Fruit fly (Drosophila melanogaster) whole organism, embryonic: Measurements from ENCODE around the gene Pits.

ENCODE experiments used
- Asciz ChIP-seq: fragments of 200-800 bp; sonication (Bioruptor generic); optimal IDR thresholded peaks from 2 replicates; lab custom pipeline; 2017; ENCODE audit warnings: missing biosample characterization, mild to moderate bottlenecking, missing genetic modification characterization, missing genetic modification reagents
- B-H2 ChIP-seq: fragments of 200-800 bp; sonication (Bioruptor generic); optimal IDR thresholded peaks from 2 replicates; lab custom pipeline; 2018; ENCODE audit warnings: missing biosample characterization, mild to moderate bottlenecking, missing genetic modification characterization
- CG10565 ChIP-seq: fragments of 200-800 bp; sonication (Bioruptor generic); optimal IDR thresholded peaks from 3 replicates; lab custom pipeline; 2016; ENCODE audit warnings: missing biosample characterization, mild to moderate bottlenecking, missing genetic modification characterization
- CG10959 ChIP-seq: fragments of 200-800 bp; sonication (Bioruptor generic); IDR thresholded peaks from 2 replicates; pipeline ENCODE4 v1.3.6; 2022; ENCODE audit warnings: missing biosample characterization, missing genetic modification characterization
- CG11093 ChIP-seq: fragments of 200-800 bp; sonication (Bioruptor generic); IDR thresholded peaks from 3 replicates; pipeline ENCODE4 v1.3.6; 2022; ENCODE audit warnings: missing biosample characterization, missing genetic modification characterization
- CG12942 ChIP-seq: fragments of 200-800 bp; sonication (Bioruptor generic); optimal IDR thresholded peaks from 3 replicates; lab custom pipeline; 2016; ENCODE audit warnings: missing biosample characterization, missing genetic modification characterization
- CG15696 ChIP-seq: fragments of 200-800 bp; sonication (Bioruptor generic); optimal IDR thresholded peaks from 2 replicates; lab custom pipeline; 2019; ENCODE audit warnings: missing biosample characterization, mild to moderate bottlenecking, missing genetic modification characterization, moderate library complexity
- CG1832 ChIP-seq: fragments of 200-800 bp; sonication (Bioruptor generic); optimal IDR thresholded peaks from 2 replicates; lab custom pipeline; 2017; ENCODE audit warnings: missing biosample characterization, mild to moderate bottlenecking, missing genetic modification characterization, inconsistent platforms
- CG18599 ChIP-seq: fragments of 200-800 bp; sonication (Bioruptor generic); optimal IDR thresholded peaks from 3 replicates; lab custom pipeline; 2017; ENCODE audit warnings: missing biosample characterization, missing genetic modification characterization, mild to moderate bottlenecking, moderate library complexity, missing genetic modification reagents
- CG18764 ChIP-seq: fragments of 200-800 bp; sonication (Bioruptor generic); optimal IDR thresholded peaks from 3 replicates; lab custom pipeline; 2016; ENCODE audit warnings: missing biosample characterization, missing genetic modification characterization
- CG30403 ChIP-seq: fragments of 200-800 bp; sonication (Bioruptor generic); optimal IDR thresholded peaks from 3 replicates; lab custom pipeline; 2016; ENCODE audit warnings: missing biosample characterization, missing genetic modification characterization
- CG34224 ChIP-seq: fragments of 200-800 bp; sonication (Bioruptor generic); IDR thresholded peaks from 3 replicates; pipeline ENCODE4 v1.3.6; 2022; ENCODE audit warnings: missing biosample characterization, missing genetic modification characterization; ENCODE audit not compliant: partially characterized antibody
- CG3726 ChIP-seq: fragments of 200-800 bp; sonication (Bioruptor generic); IDR thresholded peaks from 3 replicates; pipeline ENCODE4, ENCODE4 v1.3.6; 2022; ENCODE audit warnings: missing biosample characterization, missing genetic modification characterization
- CG4328 ChIP-seq: fragments of 200-800 bp; sonication (Bioruptor generic); optimal IDR thresholded peaks from 3 replicates; lab custom pipeline; 2017; ENCODE audit warnings: missing biosample characterization, missing genetic modification reagents, missing genetic modification characterization
- CG4617 ChIP-seq: fragments of 200-800 bp; sonication (Bioruptor generic); optimal IDR thresholded peaks from 3 replicates; lab custom pipeline; 2016; ENCODE audit warnings: missing biosample characterization, missing genetic modification characterization, borderline replicate concordance
- CG6254 ChIP-seq: fragments of 200-800 bp; sonication (Bioruptor generic); optimal IDR thresholded peaks from 3 replicates; lab custom pipeline; 2017; ENCODE audit warnings: mild to moderate bottlenecking, missing biosample characterization, missing genetic modification reagents, missing genetic modification characterization
- CG6683 ChIP-seq: fragments of 200-800 bp; sonication (Bioruptor generic); optimal IDR thresholded peaks from 2 replicates; lab custom pipeline; 2017; ENCODE audit warnings: missing biosample characterization, mild to moderate bottlenecking, missing genetic modification characterization, missing genetic modification reagents
- CG7357 ChIP-seq: fragments of 200-800 bp; sonication (Bioruptor generic); IDR thresholded peaks from 3 replicates; pipeline ENCODE4 v1.3.6; 2022; ENCODE audit warnings: missing biosample characterization, missing genetic modification characterization
- CG9932 ChIP-seq: fragments of 200-800 bp; sonication (Bioruptor generic); IDR thresholded peaks from 2 replicates; pipeline ENCODE4 v1.3.6; 2022; ENCODE audit warnings: missing biosample characterization, missing genetic modification characterization
- CoRest ChIP-seq: fragments of 200-800 bp; sonication (Bioruptor generic); optimal IDR thresholded peaks from 3 replicates; lab custom pipeline; 2018; ENCODE audit warnings: missing biosample characterization, mild to moderate bottlenecking, missing genetic modification characterization, moderate library complexity
- CrebB ChIP-seq: fragments of 200-800 bp; sonication (Bioruptor generic); optimal IDR thresholded peaks from 3 replicates; lab custom pipeline; 2018; ENCODE audit warnings: missing biosample characterization, mild to moderate bottlenecking, missing genetic modification characterization
- D19A ChIP-seq: fragments of 200-800 bp; optimal IDR thresholded peaks from 3 replicates; lab custom pipeline; 2019; ENCODE audit warnings: missing biosample characterization, mild to moderate bottlenecking, missing genetic modification characterization, moderate library complexity
- Dip3 ChIP-seq: fragments of 200-800 bp; sonication (Bioruptor generic); optimal IDR thresholded peaks from 3 replicates; lab custom pipeline; 2016; ENCODE audit warnings: missing biosample characterization, missing genetic modification characterization
- E2f2 ChIP-seq: fragments of 200-800 bp; sonication (Bioruptor generic); IDR thresholded peaks from 2 replicates; pipeline ENCODE4 v1.3.6; 2022; ENCODE audit warnings: missing biosample characterization, missing genetic modification characterization
- Fer1 ChIP-seq: fragments of 200-800 bp; sonication (Bioruptor generic); optimal IDR thresholded peaks from 2 replicates; lab custom pipeline; 2017; ENCODE audit warnings: missing biosample characterization, mild to moderate bottlenecking, missing genetic modification characterization
- Fer3 ChIP-seq: fragments of 200-800 bp; sonication (Bioruptor generic); optimal IDR thresholded peaks from 2 replicates; lab custom pipeline; 2018; ENCODE audit warnings: missing biosample characterization, mild to moderate bottlenecking, missing genetic modification characterization, moderate library complexity
- Jarid2 ChIP-seq: fragments of 200-800 bp; sonication (Bioruptor generic); optimal IDR thresholded peaks from 3 replicates; lab custom pipeline; 2017; ENCODE audit warnings: mild to moderate bottlenecking, missing biosample characterization, missing genetic modification reagents, missing genetic modification characterization
- Lpt ChIP-seq: fragments of >200 bp; optimal IDR thresholded peaks from 2 replicates; lab custom pipeline; 2018; ENCODE audit warnings: missing biosample characterization, missing genetic modification characterization
- NC2β ChIP-seq: fragments of 200-800 bp; sonication (Bioruptor generic); optimal IDR thresholded peaks from 2 replicates; lab custom pipeline; 2016; ENCODE audit warnings: missing biosample characterization, missing genetic modification characterization
- Nf-YA ChIP-seq: fragments of 200-800 bp; sonication (Bioruptor generic); IDR thresholded peaks from 2 replicates; pipeline ENCODE4 v1.3.6; 2022; ENCODE audit warnings: missing biosample characterization, missing genetic modification characterization
- Oaz ChIP-seq: fragments of 200-800 bp; sonication (Bioruptor generic); IDR thresholded peaks from 2 replicates; pipeline ENCODE4 v1.3.6; 2022; ENCODE audit warnings: missing biosample characterization, missing genetic modification characterization
- Sry-δ ChIP-seq: fragments of 200-800 bp; sonication (Bioruptor generic); optimal IDR thresholded peaks from 2 replicates; lab custom pipeline; 2016; ENCODE audit warnings: missing biosample characterization, missing genetic modification characterization
- ash1 ChIP-seq: fragments of 200-800 bp; sonication (Bioruptor generic); optimal IDR thresholded peaks from 2 replicates; lab custom pipeline; 2018; ENCODE audit warnings: missing biosample characterization, mild to moderate bottlenecking, missing genetic modification characterization
- cato ChIP-seq: fragments of 200-800 bp; sonication (Bioruptor generic); optimal IDR thresholded peaks from 2 replicates; lab custom pipeline; 2016; ENCODE audit warnings: missing biosample characterization, missing genetic modification characterization, borderline replicate concordance
- emc ChIP-seq: fragments of 200-800 bp; sonication (Bioruptor generic); optimal IDR thresholded peaks from 2 replicates; lab custom pipeline; 2016; ENCODE audit warnings: missing biosample characterization, missing genetic modification characterization
- ems ChIP-seq: fragments of 200-800 bp; sonication (Bioruptor generic); optimal IDR thresholded peaks from 3 replicates; lab custom pipeline; 2016; ENCODE audit warnings: missing biosample characterization, missing genetic modification characterization
- eve ChIP-seq, 2 experiments: fragments of >200 bp; optimal IDR thresholded peaks; 2 replicates each; lab custom pipeline; 2017; ENCODE audit warnings: missing biosample characterization in 2 of 2, missing genetic modification characterization in 2 of 2
- gce ChIP-seq: fragments of 200-800 bp; sonication (Bioruptor generic); IDR thresholded peaks from 3 replicates; pipeline ENCODE4 v1.3.6; 2022; ENCODE audit warnings: missing biosample characterization, missing genetic modification characterization
- gcm ChIP-seq: fragments of 200-800 bp; sonication (Bioruptor generic); optimal IDR thresholded peaks from 2 replicates; lab custom pipeline; 2019; ENCODE audit warnings: missing biosample characterization, mild to moderate bottlenecking, missing genetic modification characterization, moderate library complexity
- lab ChIP-seq: fragments of 200-800 bp; sonication (Bioruptor generic); optimal IDR thresholded peaks from 3 replicates; lab custom pipeline; 2017; ENCODE audit warnings: missing biosample characterization, missing genetic modification characterization, mild to moderate bottlenecking, moderate library complexity, missing genetic modification reagents
- pan ChIP-seq, 4 experiments: fragments of >200 bp in 3 of 4; fragments of 200-800 bp in 1 of 4; sonication (Bioruptor generic) in 1 of 4; optimal IDR thresholded peaks in 3 of 4; IDR thresholded peaks in 1 of 4; 2 replicates each; pipeline versions ENCODE4 v1.3.6 to Lab custom; 2017 to 2022; ENCODE audit warnings: missing biosample characterization in 2 of 4, missing genetic modification characterization in 2 of 4, mixed read lengths in 1 of 4
- peb ChIP-seq: fragments of 200-800 bp; sonication (Bioruptor generic); IDR thresholded peaks from 2 replicates; pipeline ENCODE4 v1.3.6; 2022; ENCODE audit warnings: missing biosample characterization, missing genetic modification characterization
- pnt ChIP-seq: fragments of 200-800 bp; sonication (Bioruptor generic); optimal IDR thresholded peaks from 3 replicates; lab custom pipeline; 2016; ENCODE audit warnings: missing biosample characterization, missing genetic modification characterization
- pum ChIP-seq: fragments of 200-800 bp; sonication (Bioruptor generic); optimal IDR thresholded peaks from 2 replicates; lab custom pipeline; 2016; ENCODE audit warnings: missing biosample characterization, missing genetic modification characterization
- pzg ChIP-seq: fragments of 200-800 bp; sonication (Bioruptor generic); optimal IDR thresholded peaks from 3 replicates; lab custom pipeline; 2018; ENCODE audit warnings: missing biosample characterization, mild to moderate bottlenecking, missing genetic modification characterization, moderate library complexity
- row ChIP-seq: fragments of 200-800 bp; sonication (Bioruptor generic); IDR thresholded peaks from 3 replicates; pipeline ENCODE4 v1.3.6; 2022; ENCODE audit warnings: missing biosample characterization, missing genetic modification characterization
- sd ChIP-seq: fragments of 200-800 bp; sonication (Bioruptor generic); optimal IDR thresholded peaks from 3 replicates; lab custom pipeline; 2018; ENCODE audit warnings: missing biosample characterization, mild to moderate bottlenecking, missing genetic modification characterization, moderate library complexity
- so ChIP-seq: fragments of 200-800 bp; sonication (Bioruptor generic); IDR thresholded peaks from 3 replicates; pipeline ENCODE4 v1.3.6; 2022; ENCODE audit warnings: missing biosample characterization, missing genetic modification characterization
- ssp ChIP-seq: fragments of 200-800 bp; sonication (Bioruptor generic); IDR thresholded peaks from 2 replicates; pipeline ENCODE4 v1.3.6; 2022; ENCODE audit warnings: missing biosample characterization, missing genetic modification characterization

Pits gene

DNA sequence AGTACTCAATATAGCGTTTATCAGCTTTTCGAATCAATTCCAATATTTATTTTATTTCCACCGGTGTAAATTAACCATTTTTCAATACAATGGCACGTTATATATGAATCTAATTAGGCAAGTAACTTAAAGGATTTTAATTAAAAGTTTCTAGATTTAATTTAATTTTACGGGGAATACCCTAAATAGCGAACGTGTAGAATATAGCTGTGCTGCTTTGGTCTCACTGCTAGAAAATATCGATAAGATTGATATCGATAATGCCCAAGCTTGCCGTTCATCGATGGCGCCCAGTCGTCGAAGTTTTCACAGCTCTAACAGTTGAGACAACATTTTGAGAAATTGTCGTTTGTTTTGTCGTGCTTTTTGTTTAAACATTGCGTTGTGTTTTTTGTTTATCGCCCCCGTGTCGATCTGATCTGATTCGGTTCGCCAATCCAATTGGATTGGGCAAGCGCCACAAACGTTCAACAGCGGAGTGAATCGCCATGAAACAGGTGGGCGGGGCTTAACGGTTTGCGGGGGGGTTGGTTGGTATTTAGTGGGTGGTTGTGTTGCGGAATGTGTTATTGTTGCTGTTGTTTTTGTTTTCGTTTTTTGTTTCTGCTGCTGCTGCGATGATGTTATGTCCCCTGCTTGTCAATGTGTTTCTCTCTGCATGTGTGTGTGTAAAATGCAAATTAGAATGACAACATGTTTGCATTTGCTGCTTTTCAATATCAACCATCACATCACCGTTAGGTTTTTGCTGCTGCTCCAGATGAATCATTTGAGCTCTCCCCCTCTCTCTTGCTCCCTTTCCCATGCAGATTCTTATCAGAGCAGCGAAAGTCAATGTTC is 48.5 kb upstream of the Pits start, which contains the start of gene Tomosyn (continued):
- TF ChIP-seq sd (tag; lab: Kevin White, UChicago) = peak; percentile 98
- no peak for TF ChIP-seq Nf-YA
- TF ChIP-seq gcm (GFP tag; lab: Kevin White, UChicago) = peak; percentile 25
- TF ChIP-seq cato (GFP tag; lab: Kevin White, UChicago) = no peak
- peak; percentile 78 for TF ChIP-seq CG34224
- peak; percentile 24 for TF ChIP-seq Dip3 (GFP tag; lab: Kevin White, UChicago)
- peak; percentile 17 for TF ChIP-seq Fer1 (GFP tag; lab: Kevin White, UChicago)
- TF ChIP-seq CG10959 (GFP tag; lab: Robert Waterston, UW) = no peak
- TF ChIP-seq pzg (GFP tag; lab: Kevin White, UChicago) = peak; percentile 80
- TF ChIP-seq emc (GFP tag; lab: Kevin White, UChicago) = no peak
- TF ChIP-seq CG1832 (GFP tag; lab: Kevin White, UChicago) = no peak
- TF ChIP-seq CG3726 (GFP tag; lab: Robert Waterston, UW) = no peak
- no peak for TF ChIP-seq CG11093 (GFP tag; lab: Robert Waterston, UW)
- TF ChIP-seq Oaz = no peak
- TF ChIP-seq ssp = peak; percentile 49
- TF ChIP-seq CG6683 (GFP tag; lab: Kevin White, UChicago) = no peak
- no peak for TF ChIP-seq CrebB (tag; lab: Kevin White, UChicago)
- TF ChIP-seq row = peak; percentile 77
- peak; percentile 49 for TF ChIP-seq CG18599
- peak; percentile 24 for TF ChIP-seq D19A (tag; lab: Kevin White, UChicago)
- peak; percentile 41 for TF ChIP-seq CG30403
- no peak for TF ChIP-seq eve (GFP tag; optimal IDR thresholded peaks at IDR 0.05; lab: Kevin White, UChicago)
- TF ChIP-seq so = no peak
- no peak for TF ChIP-seq ash1 (GFP tag; lab: Kevin White, UChicago)
- peak; percentile 13 for TF ChIP-seq pum (GFP tag; lab: Kevin White, UChicago)
- peak; percentile 35 for TF ChIP-seq ems (GFP tag; lab: Kevin White, UChicago)
- TF ChIP-seq CG9932 (GFP tag; lab: Robert Waterston, UW) = peak; percentile 40
- TF ChIP-seq lab (GFP tag; lab: Kevin White, UChicago) = peak; percentile 46
- no peak for TF ChIP-seq CG4617 (GFP tag; lab: Kevin White, UChicago)
- TF ChIP-seq CG10565 (GFP tag; lab: Kevin White, UChicago) = no peak
- TF ChIP-seq pan (optimal IDR thresholded peaks at IDR 0.05; lab: Kevin White, UChicago) = no peak
- no peak for TF ChIP-seq pan (GFP tag; optimal IDR thresholded peaks at IDR 0.05 in 1 of 2, IDR thresholded peaks at IDR 0.05 in 1 of 2)
- TF ChIP-seq peb (GFP tag; lab: Robert Waterston, UW) = no peak
- peak; percentile 3 for TF ChIP-seq pnt (GFP tag; lab: Kevin White, UChicago)
- peak; percentile 44; the same call in 1 of the 2 replicates for TF ChIP-seq E2f2 (GFP tag; lab: Robert Waterston, UW)
- no peak for TF ChIP-seq Asciz (GFP tag; lab: Kevin White, UChicago)
- peak; percentile 55 for TF ChIP-seq Jarid2 (GFP tag; lab: Kevin White, UChicago)
- TF ChIP-seq NC2β (GFP tag; lab: Kevin White, UChicago) = peak; percentile 52
- peak; percentile 16 for TF ChIP-seq B-H2
- peak; percentile 7 for TF ChIP-seq Fer3 (tag; lab: Kevin White, UChicago)
- TF ChIP-seq CG15696 = peak; percentile 31
- TF ChIP-seq CG6254 = no peak
- no peak for TF ChIP-seq gce (GFP tag; lab: Robert Waterston, UW)
- no peak for TF ChIP-seq Lpt (GFP tag; lab: Kevin White, UChicago)
- peak; percentile 74 for TF ChIP-seq CoRest (tag; lab: Kevin White, UChicago)
- no peak for TF ChIP-seq CG4328
- TF ChIP-seq CG12942 (GFP tag; lab: Kevin White, UChicago) = peak; percentile 2
- TF ChIP-seq CG18764 (GFP tag; lab: Kevin White, UChicago) = peak; percentile 4
- TF ChIP-seq CG7357 = no peak
- peak; percentile 90 for TF ChIP-seq Sry-δ (GFP tag; lab: Kevin White, UChicago)
